Worm (Caenorhabditis elegans): Measurements from ENCODE around the gene nhr-275.

nhr-275 gene

DNA sequence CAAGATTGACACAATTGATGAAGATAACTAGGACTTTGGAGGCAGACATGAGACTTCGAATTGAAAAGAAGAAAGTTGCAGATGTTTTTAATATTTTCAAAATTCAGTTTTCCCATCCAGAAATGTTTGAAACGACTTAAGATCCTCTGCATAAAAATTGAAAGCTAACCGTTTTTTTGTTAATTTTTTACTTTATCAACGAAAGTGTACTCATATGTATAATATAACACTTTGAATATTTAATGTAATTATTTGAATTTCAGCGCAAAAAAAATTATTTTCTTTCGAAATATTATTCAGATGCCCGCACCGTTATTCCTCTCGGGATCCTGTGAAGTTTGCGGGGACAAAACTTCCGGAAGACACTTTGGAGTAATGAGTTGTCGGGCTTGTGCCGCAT, 40.0 kb downstream of the nhr-275 start, which contains the start of gene nhr-18:
TSS of gene nhr-18 (plus strand) at position 301 of the 400 bp plus-strand sequence.
- TF ChIP-seq jun-1 (tag; optimal IDR thresholded peaks at IDR 0.05) (no peak), pqm-1 (tag; optimal IDR thresholded peaks at IDR 0.05) (no peak), lin-15B (tag; optimal IDR thresholded peaks at IDR 0.05) (no peak), nhr-43 (tag; optimal IDR thresholded peaks at IDR 0.05; ENCODE audit: poor library complexity, severe bottlenecking) (no peak), egl-27 (tag; optimal IDR thresholded peaks at IDR 0.05) (no peak), fkh-10 (GFP tag; optimal IDR thresholded peaks at IDR 0.05) (no peak), ztf-4 (tag; optimal IDR thresholded peaks at IDR 0.05) (no peak), nhr-76 (tag; optimal IDR thresholded peaks at IDR 0.05) (no peak), nhr-23 (tag; optimal IDR thresholded peaks at IDR 0.05) (no peak), nhr-77 (tag; optimal IDR thresholded peaks at IDR 0.05) (no peak), ZK546.5 (tag; optimal IDR thresholded peaks at IDR 0.05) (no peak), elt-1 (tag; optimal IDR thresholded peaks at IDR 0.05) (no peak), elt-3 (tag; optimal IDR thresholded peaks at IDR 0.05) (no peak), ceh-9 (tag; optimal IDR thresholded peaks at IDR 0.05) (no peak), nhr-25 (tag; optimal IDR thresholded peaks at IDR 0.05) (no peak), ceh-16 (tag; optimal IDR thresholded peaks at IDR 0.05) (no peak), mdl-1 (tag; optimal IDR thresholded peaks at IDR 0.05) (no peak)

- TF ChIP-seq snpc-4 (tag; optimal IDR thresholded peaks at IDR 0.05) (no peak), ZK546.5 (tag; optimal IDR thresholded peaks at IDR 0.05) (no peak), ceh-9 (tag; optimal IDR thresholded peaks at IDR 0.05) (no peak), ceh-28 (tag; optimal IDR thresholded peaks at IDR 0.05) (no peak)
Observed at ce11 chrV:2225130-2225529, 41.7 kb downstream of the nhr-275 start, which contains the start of gene nhr-103. Gene nhr-103, plus strand, starts transcription at chrV:2225430.

- TF ChIP-seq mdl-1 (tag; optimal IDR thresholded peaks at IDR 0.05) (no peak), eor-1 (tag; optimal IDR thresholded peaks at IDR 0.05) (no peak)
Observed at ce11 chrV:2221764-2222163, 45.1 kb downstream of the nhr-275 start, which contains the start of gene nhr-128. Gene nhr-128, plus strand, starts transcription at chrV:2222064.

ce11 chrV:2218803-2219202, 48.1 kb downstream of the nhr-275 start, which contains the start of gene nhr-56:
Gene nhr-56, plus strand, starts transcription at chrV:2219004.
- TF ChIP-seq elt-2 (tag; optimal IDR thresholded peaks at IDR 0.05) = peak; percentile 64
- TF ChIP-seq nhr-67 (tag; optimal IDR thresholded peaks at IDR 0.05) = no peak
- no peak for TF ChIP-seq hmg-11 (tag; optimal IDR thresholded peaks at IDR 0.05)
- no peak for TF ChIP-seq ceh-28 (tag; optimal IDR thresholded peaks at IDR 0.05)
- TF ChIP-seq nhr-23 (tag; optimal IDR thresholded peaks at IDR 0.05) = peak; percentile 69
- no peak for TF ChIP-seq ztf-11 (tag; optimal IDR thresholded peaks at IDR 0.05)
- peak; percentile 16 for TF ChIP-seq nfya-1 (tag; optimal IDR thresholded peaks at IDR 0.05; ENCODE audit: insufficient read depth)
- TF ChIP-seq pqm-1 (tag; optimal IDR thresholded peaks at IDR 0.05) = peak; percentile 56
- no peak for TF ChIP-seq egl-5 (tag; optimal IDR thresholded peaks at IDR 0.05)
- TF ChIP-seq nhr-43 (tag; optimal IDR thresholded peaks at IDR 0.05; ENCODE audit: poor library complexity, severe bottlenecking) = peak; percentile 14
- no peak for TF ChIP-seq elt-3 (tag; optimal IDR thresholded peaks at IDR 0.05)
- no peak for TF ChIP-seq zag-1 (tag; optimal IDR thresholded peaks at IDR 0.05)
- TF ChIP-seq daf-12 (tag; optimal IDR thresholded peaks at IDR 0.05) = no peak
- peak; percentile 98 for TF ChIP-seq pha-4 (tag; optimal IDR thresholded peaks at IDR 0.05)
- TF ChIP-seq jun-1 (tag; optimal IDR thresholded peaks at IDR 0.05) = peak; percentile 5

- TF ChIP-seq unc-39 (tag; optimal IDR thresholded peaks at IDR 0.05) (no peak), ceh-16 (tag; optimal IDR thresholded peaks at IDR 0.05) (no peak), mdl-1 (tag; optimal IDR thresholded peaks at IDR 0.05) (no peak), nhr-77 (tag; optimal IDR thresholded peaks at IDR 0.05) (no peak), lin-15B (tag; optimal IDR thresholded peaks at IDR 0.05) (no peak), unc-62 (GFP tag; optimal IDR thresholded peaks at IDR 0.05) (no peak), nhr-23 (tag; optimal IDR thresholded peaks at IDR 0.05) (no peak), egl-5 (tag; optimal IDR thresholded peaks at IDR 0.05) (no peak), daf-12 (tag; optimal IDR thresholded peaks at IDR 0.05) (no peak)
Observed at ce11 chrV:2216927-2217326, 49.9 kb downstream of the nhr-275 start.

DNA sequence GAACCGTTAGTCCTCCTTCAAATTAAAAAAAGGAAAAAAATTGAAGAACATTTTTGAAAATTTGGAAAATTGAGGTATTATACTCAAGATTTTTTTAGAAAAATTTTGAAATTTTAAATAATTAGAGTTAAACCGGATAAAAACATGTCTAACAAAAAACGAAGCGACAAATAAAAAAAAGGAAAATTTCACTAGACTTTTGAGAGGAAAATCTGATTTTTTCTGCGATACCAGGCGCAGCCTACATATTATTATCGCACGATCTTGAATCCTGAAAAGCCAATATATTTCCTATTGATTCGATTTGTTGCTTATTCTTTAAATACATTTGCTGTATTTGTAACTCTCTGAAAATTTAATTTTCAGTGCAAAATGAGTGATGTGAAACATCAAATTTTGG, 51.5 kb downstream of the nhr-275 start, which contains the start of gene nstp-8:
TSS of gene nstp-8 (plus strand) at position 301 of the 400 bp plus-strand sequence.
- no peak for TF ChIP-seq lsy-12 (tag; optimal IDR thresholded peaks at IDR 0.05)
- no peak for TF ChIP-seq fkh-2 (tag; optimal IDR thresholded peaks at IDR 0.05)
- TF ChIP-seq skn-1 (tag; optimal IDR thresholded peaks at IDR 0.05) = no peak
- TF ChIP-seq nhr-67 (tag; optimal IDR thresholded peaks at IDR 0.05) = no peak
- no peak for TF ChIP-seq ceh-82 (tag; optimal IDR thresholded peaks at IDR 0.05)
